Worm (Caenorhabditis elegans) whole organism, L4 larva: Measurements from ENCODE around the gene mut-7.

Experiments used
- F10B5.3 ChIP-seq: sonication (generic microtip); optimal IDR thresholded peaks from 2 replicates; lab custom pipeline; 2016; ENCODE audit warnings: mild to moderate bottlenecking, missing genetic modification characterization, missing compliant biosample characterization
- F37D6.2 ChIP-seq: sonication (generic microtip); optimal IDR thresholded peaks from 2 replicates; lab custom pipeline; 2016; ENCODE audit warnings: mild to moderate bottlenecking, missing genetic modification characterization, missing compliant biosample characterization
- F44E2.7 ChIP-seq: fragments of 200-800 bp; sonication (Bioruptor generic); IDR thresholded peaks from 2 replicates; pipeline ENCODE4 v2.1.2; 2022; ENCODE audit warnings: missing genetic modification characterization, missing compliant biosample characterization
- F49E8.2 ChIP-seq: sonication (generic microtip); optimal IDR thresholded peaks from 2 replicates; lab custom pipeline; 2016; ENCODE audit warnings: missing compliant biosample characterization, mild to moderate bottlenecking, missing genetic modification characterization, borderline replicate concordance
- T26A8.4 ChIP-seq: fragments of 200-800 bp; sonication (Bioruptor generic); IDR thresholded peaks from 2 replicates; pipeline ENCODE4 v1.3.6; 2022; ENCODE audit warnings: missing genetic modification characterization, missing compliant biosample characterization
- ZK337.2 ChIP-seq: fragments of 200-800 bp; sonication (Bioruptor generic); IDR thresholded peaks from 2 replicates; pipeline ENCODE4 v1.3.6; 2022; ENCODE audit warnings: missing genetic modification reagents, missing genetic modification characterization, missing compliant biosample characterization
- aha-1 ChIP-seq: fragments of 150-350 bp; peaks from one replicate; lab custom pipeline; 2014; ENCODE audit warnings: missing biosample characterization, missing genetic modification characterization
- arid-1 ChIP-seq: fragments of 200-800 bp; sonication (Bioruptor generic); conservative IDR thresholded peaks from 2 replicates; pipeline ENCODE4 v1.3.6; 2022; ENCODE audit warnings: missing genetic modification reagents, missing genetic modification characterization, missing compliant biosample characterization
- ceh-28 ChIP-seq: fragments of 150-350 bp; optimal IDR thresholded peaks from 2 replicates; lab custom pipeline; 2014; ENCODE audit warnings: missing biosample characterization, missing genetic modification reagents, missing genetic modification characterization
- ceh-32 ChIP-seq: sonication (generic microtip); optimal IDR thresholded peaks from 2 replicates; lab custom pipeline; 2016; ENCODE audit warnings: mild to moderate bottlenecking, missing genetic modification characterization, missing compliant biosample characterization; ENCODE audit not compliant: poor library complexity
- ceh-62 ChIP-seq: sonication (generic microtip); optimal IDR thresholded peaks from 2 replicates; lab custom pipeline; 2017; ENCODE audit warnings: missing biosample characterization, missing genetic modification characterization
- cey-2 ChIP-seq: sonication (generic microtip); optimal IDR thresholded peaks from 3 replicates; lab custom pipeline; 2017; ENCODE audit warnings: missing genetic modification characterization, mild to moderate bottlenecking, missing compliant biosample characterization, antibody characterized with exemption, borderline replicate concordance; ENCODE audit not compliant: insufficient read depth
- daf-16 ChIP-seq, 3 experiments: sonication (generic microtip); optimal IDR thresholded peaks; 2 replicates each; lab custom pipeline; 2016 to 2017; ENCODE audit warnings: missing genetic modification characterization in 3 of 3, missing genetic modification reagents in 3 of 3, mild to moderate bottlenecking in 2 of 3, missing compliant biosample characterization in 2 of 3, missing biosample characterization in 1 of 3, moderate library complexity in 1 of 3
- dmd-6 ChIP-seq: fragments of 200-800 bp; sonication (Bioruptor generic); IDR thresholded peaks from 2 replicates; pipeline ENCODE4 v1.3.6; 2022; ENCODE audit warnings: missing genetic modification reagents, missing genetic modification characterization, missing compliant biosample characterization
- duxl-1 ChIP-seq: sonication (generic microtip); optimal IDR thresholded peaks from 2 replicates; lab custom pipeline; 2016; ENCODE audit warnings: mild to moderate bottlenecking, missing genetic modification characterization, moderate library complexity, missing compliant biosample characterization; ENCODE audit not compliant: poor library complexity
- egl-27 ChIP-seq: sonication (generic microtip); optimal IDR thresholded peaks from 3 replicates; lab custom pipeline; 2017; ENCODE audit warnings: missing biosample characterization, missing genetic modification reagents, missing genetic modification characterization
- hlh-30 ChIP-seq: sonication (generic microtip); optimal IDR thresholded peaks from 2 replicates; lab custom pipeline; 2017; ENCODE audit warnings: antibody characterized with exemption, mild to moderate bottlenecking, missing genetic modification characterization, missing compliant biosample characterization; ENCODE audit not compliant: insufficient read depth
- lin-15B ChIP-seq: fragments of 150-350 bp; sonication (generic microtip); optimal IDR thresholded peaks from 3 replicates; lab custom pipeline; 2014; ENCODE audit warnings: missing biosample characterization, missing genetic modification characterization
- lsy-2 ChIP-seq, 2 experiments: fragments of 150-350 bp in 1 of 2; sonication (generic microtip) in 1 of 2; optimal IDR thresholded peaks; 2 replicates each; lab custom pipeline; 2014 to 2017; ENCODE audit warnings: missing biosample characterization in 2 of 2, missing genetic modification characterization in 2 of 2
- madf-5 ChIP-seq, 2 experiments: fragments of 200-800 bp; sonication (Bioruptor generic); IDR thresholded peaks; 2 replicates each; pipeline ENCODE4 v1.3.6; 2022; ENCODE audit warnings: missing compliant biosample characterization in 2 of 2, missing genetic modification characterization in 2 of 2
- mdl-1 ChIP-seq, 2 experiments: fragments of 150-350 bp in 1 of 2; sonication (generic microtip) in 1 of 2; optimal IDR thresholded peaks; 2 replicates each; lab custom pipeline; 2014 to 2017; ENCODE audit warnings: missing biosample characterization in 2 of 2, missing genetic modification characterization in 2 of 2
- mxl-3 ChIP-seq: fragments of 200-800 bp; sonication (Bioruptor generic); optimal IDR thresholded peaks from 2 replicates; lab custom pipeline; 2018; ENCODE audit warnings: mild to moderate bottlenecking, missing genetic modification characterization, missing compliant biosample characterization
- nhr-111 ChIP-seq: fragments of 200-800 bp; sonication (Bioruptor generic); optimal IDR thresholded peaks from 2 replicates; lab custom pipeline; 2018; ENCODE audit warnings: mild to moderate bottlenecking, missing genetic modification characterization, missing compliant biosample characterization
- nhr-28 ChIP-seq: fragments of 150-350 bp; optimal IDR thresholded peaks from 2 replicates; lab custom pipeline; 2014; ENCODE audit warnings: missing biosample characterization, missing genetic modification characterization
- nhr-41 ChIP-seq: fragments of 200-800 bp; sonication (Bioruptor generic); IDR thresholded peaks from 2 replicates; pipeline ENCODE4 v1.3.6; 2022; ENCODE audit warnings: missing genetic modification reagents, missing genetic modification characterization, missing compliant biosample characterization
- nhr-77 ChIP-seq: fragments of 150-350 bp; optimal IDR thresholded peaks from 2 replicates; lab custom pipeline; 2014; ENCODE audit warnings: missing biosample characterization, missing genetic modification characterization
- pha-4 ChIP-seq, 2 experiments: fragments of 150-350 bp in 1 of 2; fragments of 200-800 bp in 1 of 2; sonication (Bioruptor generic) in 1 of 2; IDR thresholded peaks in 1 of 2; optimal IDR thresholded peaks in 1 of 2; 2 replicates each; pipeline versions ENCODE4 v1.3.6 to Lab custom; 2014 to 2022; ENCODE audit warnings: missing genetic modification characterization in 2 of 2, missing genetic modification reagents in 2 of 2, missing biosample characterization in 1 of 2, missing compliant biosample characterization in 1 of 2
- rbr-2 ChIP-seq: sonication (generic microtip); optimal IDR thresholded peaks from 2 replicates; lab custom pipeline; 2016; ENCODE audit warnings: missing genotype, missing genetic modification characterization, missing compliant biosample characterization
- saeg-2 ChIP-seq: fragments of 200-800 bp; sonication (Bioruptor generic); IDR thresholded peaks from 2 replicates; pipeline ENCODE4 v1.3.6; 2022; ENCODE audit warnings: missing genetic modification reagents, missing genetic modification characterization, missing compliant biosample characterization
- skn-1 ChIP-seq: fragments of 150-350 bp; optimal IDR thresholded peaks from 2 replicates; lab custom pipeline; 2014; ENCODE audit warnings: missing biosample characterization, missing genetic modification characterization
- snpc-4 ChIP-seq: fragments of 150-350 bp; optimal IDR thresholded peaks from 2 replicates; lab custom pipeline; 2014; ENCODE audit warnings: missing biosample characterization, missing genetic modification characterization
- tag-97 ChIP-seq: fragments of 200-800 bp; sonication (Bioruptor generic); IDR thresholded peaks from 2 replicates; pipeline ENCODE4 v1.3.6; 2022; ENCODE audit warnings: missing genetic modification characterization, missing compliant biosample characterization
- tra-1 ChIP-seq: fragments of 200-800 bp; sonication (Bioruptor generic); IDR thresholded peaks from 2 replicates; pipeline ENCODE4 v1.3.6; 2022; ENCODE audit warnings: missing genetic modification reagents, missing genetic modification characterization, missing compliant biosample characterization
- unc-130 ChIP-seq: sonication (generic microtip); optimal IDR thresholded peaks from 2 replicates; lab custom pipeline; 2016; ENCODE audit warnings: missing genetic modification reagents, missing genetic modification characterization, missing compliant biosample characterization
- unc-39 ChIP-seq: sonication (generic microtip); optimal IDR thresholded peaks from 2 replicates; lab custom pipeline; 2017; ENCODE audit warnings: missing biosample characterization, missing genetic modification characterization
- vab-7 ChIP-seq: fragments of 200-800 bp; sonication (Bioruptor generic); IDR thresholded peaks from 2 replicates; pipeline ENCODE4 v1.3.6; 2022; ENCODE audit warnings: missing genetic modification reagents, missing genetic modification characterization, missing compliant biosample characterization

Gene mut-7

DNA sequence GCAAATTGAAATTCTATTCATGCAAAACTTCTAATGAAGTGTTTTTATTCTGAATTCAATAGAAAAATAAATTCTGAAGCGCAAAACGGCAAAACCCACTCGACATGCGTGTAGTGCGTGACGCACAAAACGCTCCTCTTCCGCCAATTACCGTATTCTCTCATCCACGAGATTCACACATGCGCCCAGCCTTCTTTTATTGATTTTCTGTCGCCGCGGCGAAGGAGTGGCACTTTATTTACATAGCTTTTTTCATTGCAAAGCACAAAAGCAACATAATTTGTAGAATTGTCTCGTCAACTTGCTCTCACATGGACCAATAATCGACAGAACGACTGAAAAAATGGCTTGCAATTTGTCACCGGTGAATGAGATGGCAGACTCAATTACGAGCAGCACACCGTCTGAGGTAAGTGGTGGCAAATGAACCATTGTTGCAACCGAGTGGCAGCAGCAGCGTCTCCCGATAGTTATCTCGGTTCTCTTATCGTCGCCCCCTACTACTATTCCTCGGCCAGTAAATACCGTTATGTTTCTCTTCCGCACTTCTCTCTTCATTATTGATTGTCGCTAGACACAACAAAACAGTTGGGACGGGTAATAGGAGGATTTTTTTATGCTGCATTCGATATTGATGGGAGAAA is 4.0 kb upstream of the mut-7 start, which contains the start of gene unc-16 (continued):
- 0 out of 2 replicates have a peak, but pooled peaks have one; percentile 8 for TF ChIP-seq ZK337.2 (GFP tag; lab: Robert Waterston, UW)
- peak; percentile 98 for TF ChIP-seq hlh-30 (tag; lab: Kevin White, UChicago)
- no peak for TF ChIP-seq egl-27 (tag; lab: Kevin White, UChicago)
- TF ChIP-seq snpc-4 (tag; lab: Kevin White, UChicago) = no peak
- no peak for TF ChIP-seq ceh-62 (tag; lab: Kevin White, UChicago)
- peak; percentile 20 for TF ChIP-seq F10B5.3
- no peak for TF ChIP-seq madf-5 (GFP tag; IDR thresholded peaks at IDR 0.05; lab: Robert Waterston, UW)
- TF ChIP-seq nhr-41 (GFP tag; lab: Robert Waterston, UW) = no peak
- TF ChIP-seq tra-1 (GFP tag; lab: Robert Waterston, UW) = no peak
- TF ChIP-seq dmd-6 (GFP tag; lab: Robert Waterston, UW) = peak; percentile 71
- TF ChIP-seq F44E2.7 (GFP tag; lab: Robert Waterston, UW) = no peak
- no peak for TF ChIP-seq unc-39 (tag; lab: Kevin White, UChicago)
- TF ChIP-seq aha-1 (tag; lab: Kevin White, UChicago) = peak; percentile 98
- TF ChIP-seq F37D6.2 (tag; lab: Kevin White, UChicago) = peak; percentile 77
- peak; percentile 83 to 97 for TF ChIP-seq mdl-1 (tag; optimal IDR thresholded peaks at IDR 0.05; lab: Kevin White, UChicago)
- peak; percentile 50; the same call in 1 of the 2 replicates for TF ChIP-seq arid-1 (GFP tag; lab: Robert Waterston, UW)
- no peak for TF ChIP-seq tag-97 (GFP tag; lab: Robert Waterston, UW)
- TF ChIP-seq rbr-2 (tag; lab: Kevin White, UChicago) = peak; percentile 91
- no peak for TF ChIP-seq saeg-2 (GFP tag; lab: Robert Waterston, UW)
- no peak for TF ChIP-seq skn-1 (tag; lab: Kevin White, UChicago)
- TF ChIP-seq mxl-3 (GFP tag; lab: Kevin White, UChicago) = peak; percentile 89
- peak; percentile 67 for TF ChIP-seq duxl-1 (tag; lab: Kevin White, UChicago)
- peak; percentile 56 for TF ChIP-seq vab-7 (GFP tag; lab: Robert Waterston, UW)
- no peak for TF ChIP-seq ceh-32
- TF ChIP-seq lin-15B (tag; lab: Kevin White, UChicago) = no peak
- no peak for TF ChIP-seq F49E8.2
- peak; percentile 59; the same call in 1 of the 2 replicates for TF ChIP-seq pha-4 (GFP tag; IDR thresholded peaks at IDR 0.05; lab: Robert Waterston, UW)
- TF ChIP-seq pha-4 (tag; optimal IDR thresholded peaks at IDR 0.05; lab: Kevin White, UChicago) = peak; percentile 82
- TF ChIP-seq nhr-77 (tag; lab: Kevin White, UChicago) = peak; percentile 50
- TF ChIP-seq, all 104 proteins: peak for 52

DNA sequence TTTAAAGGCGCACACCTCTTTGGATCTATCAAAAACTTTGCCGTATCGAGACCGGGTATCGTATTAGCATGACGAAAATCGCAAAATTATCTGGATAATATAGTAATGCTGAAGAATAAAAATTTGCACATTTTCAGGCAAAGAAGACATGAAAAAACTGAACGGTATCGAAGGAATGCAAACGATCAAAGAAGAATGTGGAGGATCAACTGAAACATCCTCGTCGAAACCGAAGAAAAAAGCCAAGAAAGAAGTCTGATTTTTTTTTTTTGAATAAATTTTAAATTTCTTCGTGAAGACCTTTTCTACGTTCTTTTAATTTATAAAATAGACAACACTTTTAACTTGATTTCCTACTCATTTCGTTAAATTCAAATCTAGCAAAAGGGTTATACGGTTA is 2.6 kb upstream of the mut-7 start, which contains the start of gene ZK1098.12:
TSS of gene ZK1098.12 (plus strand) at position 301 of the 400 bp plus-strand sequence.
- no peak for TF ChIP-seq nhr-41 (GFP tag; lab: Robert Waterston, UW)
- no peak for TF ChIP-seq daf-16 (GFP tag; optimal IDR thresholded peaks at IDR 0.05; lab: Kevin White, UChicago)
- TF ChIP-seq daf-16 (tag; optimal IDR thresholded peaks at IDR 0.05; lab: Kevin White, UChicago) = no peak
- no peak for TF ChIP-seq ceh-32
- no peak for TF ChIP-seq unc-130
- TF ChIP-seq madf-5 (GFP tag; IDR thresholded peaks at IDR 0.05; lab: Robert Waterston, UW) = no peak
- no peak for TF ChIP-seq F37D6.2 (tag; lab: Kevin White, UChicago)
- TF ChIP-seq mdl-1 (tag; optimal IDR thresholded peaks at IDR 0.05; lab: Kevin White, UChicago) = no peak
- TF ChIP-seq nhr-28 = no peak
- no peak for TF ChIP-seq ceh-28 (tag; lab: Kevin White, UChicago)
- no peak for TF ChIP-seq hlh-30 (tag; lab: Kevin White, UChicago)
- TF ChIP-seq lsy-2 (tag; optimal IDR thresholded peaks at IDR 0.05; lab: Kevin White, UChicago) = no peak
- TF ChIP-seq nhr-111 = no peak
- no peak for TF ChIP-seq ZK337.2 (GFP tag; lab: Robert Waterston, UW)
- TF ChIP-seq cey-2 (tag; lab: Kevin White, UChicago) = no peak
- TF ChIP-seq T26A8.4 (GFP tag; lab: Robert Waterston, UW) = no peak
- TF ChIP-seq tag-97 (GFP tag; lab: Robert Waterston, UW) = no peak
